Fruit fly (Drosophila melanogaster) S2 (cell line): ENCODE data around the gene Rab9Db.

Experiments
- CG8478 ChIP-seq: fragments of >200 bp; optimal IDR thresholded peaks from 2 replicates; lab custom pipeline; 2018
- CTCF ChIP-seq, 2 experiments: fragments of >200 bp; optimal IDR thresholded peaks; 2 replicates each; lab custom pipeline; 2018

- TF ChIP-seq CTCF (optimal IDR thresholded peaks at IDR 0.05; lab: Kevin White, UChicago) (no peak), CG8478 (lab: Kevin White, UChicago) (no peak)
These were observed 41.0 kb downstream of the Rab9Db start for dm6 chrX:10582064-10582463.
